Worm (Caenorhabditis elegans): ENCODE results near the gene clec-41.

Gene clec-41

ce11 chrV:13085917-13086552, 51.9 kb downstream of the clec-41 start (continued):
- TF ChIP-seq F23B12.7 (tag; optimal IDR thresholded peaks at IDR 0.05; ENCODE audit: insufficient read depth) (no peak), lin-26 (GFP tag; IDR thresholded peaks at IDR 0.05) (0 out of 2 replicates have a peak, but pooled peaks have one; percentile 59), unc-62 (GFP tag; optimal IDR thresholded peaks at IDR 0.05) (peak; percentile 54), lsl-1 (GFP tag; optimal IDR thresholded peaks at IDR 0.05) (no peak), mes-4 (tag; optimal IDR thresholded peaks at IDR 0.05) (no peak), K12H6.12 (tag; optimal IDR thresholded peaks at IDR 0.05) (peak; percentile 80), cebp-1 (GFP tag; IDR thresholded peaks at IDR 0.05) (no peak), cebp-1 (tag; optimal IDR thresholded peaks at IDR 0.05) (peak; percentile 61), let-607 (tag; optimal IDR thresholded peaks at IDR 0.05) (peak; percentile 55 to 72), C17E4.6 (GFP tag; IDR thresholded peaks at IDR 0.05) (no peak), atf-7 (tag; optimal IDR thresholded peaks at IDR 0.05) (no peak), B0019.2 (GFP tag; conservative IDR thresholded peaks at IDR 0.05) (no peak), tbp1 (GFP tag; optimal IDR thresholded peaks at IDR 0.05) (peak; percentile 36), madf-6 (GFP tag; IDR thresholded peaks at IDR 0.05) (no peak), zfh-2 (GFP tag; conservative IDR thresholded peaks at IDR 0.05) (peak; percentile 90), Y53G8AR.9 (GFP tag; conservative IDR thresholded peaks at IDR 0.05) (no peak), somi-1 (GFP tag; optimal IDR thresholded peaks at IDR 0.05) (peak; percentile 74), lag-1 (GFP tag; IDR thresholded peaks at IDR 0.05) (no peak), pbrm-1 (GFP tag; IDR thresholded peaks at IDR 0.05) (no peak), Y79H2A.3 (GFP tag; conservative IDR thresholded peaks at IDR 0.05) (no peak), rec-8 (tag; optimal IDR thresholded peaks at IDR 0.05) (no peak), repo-1 (tag; optimal IDR thresholded peaks at IDR 0.05) (no peak), tlf-1 (GFP tag; optimal IDR thresholded peaks at IDR 0.05) (peak; percentile 56), attf-5 (GFP tag; optimal IDR thresholded peaks at IDR 0.05) (peak; percentile 32), attf-3 (GFP tag; conservative IDR thresholded peaks at IDR 0.05) (no peak), hrde-1 (tag; optimal IDR thresholded peaks at IDR 0.05; ENCODE audit: borderline replicate concordance) (no peak), ztf-22 (GFP tag; optimal IDR thresholded peaks at IDR 0.05) (no peak), dox-1 (GFP tag; IDR thresholded peaks at IDR 0.05) (peak; percentile 62; the same call in 1 of the 2 replicates), lin-35 (GFP tag; optimal IDR thresholded peaks at IDR 0.05) (peak in 1 of 3 experiments; percentile 49), lir-1 (GFP tag; conservative IDR thresholded peaks at IDR 0.05) (peak; percentile 37; the same call in 1 of the 2 replicates), ceh-27 (GFP tag; optimal IDR thresholded peaks at IDR 0.05) (peak; percentile 32), Y67H2A.10 (GFP tag; conservative IDR thresholded peaks at IDR 0.05) (no peak), snpc-1.1 (tag; optimal IDR thresholded peaks at IDR 0.05; ENCODE audit: insufficient read depth) (no peak), nhr-27 (tag; optimal IDR thresholded peaks at IDR 0.05) (no peak), xnd-1 (tag; optimal IDR thresholded peaks at IDR 0.05) (no peak), nfya-2 (GFP tag; IDR thresholded peaks at IDR 0.05) (no peak)

- TF ChIP-seq lin-54 (GFP tag; optimal IDR thresholded peaks at IDR 0.05), result no peak
- no peak for TF ChIP-seq ztf-28 (GFP tag; IDR thresholded peaks at IDR 0.05)
- no peak for TF ChIP-seq ZK185.1 (tag; optimal IDR thresholded peaks at IDR 0.05; ENCODE audit: poor library complexity, severe bottlenecking)
- TF ChIP-seq ceh-91 (GFP tag; IDR thresholded peaks at IDR 0.05), result no peak
- 0 out of 2 replicates have a peak, but pooled peaks have one; percentile 16 for TF ChIP-seq lin-26 (GFP tag; IDR thresholded peaks at IDR 0.05)
- no peak for TF ChIP-seq madf-6 (GFP tag; IDR thresholded peaks at IDR 0.05)
- TF ChIP-seq rec-8 (tag; optimal IDR thresholded peaks at IDR 0.05), result no peak
- TF ChIP-seq let-607 (tag; optimal IDR thresholded peaks at IDR 0.05), result no peak
- TF ChIP-seq D2030.7 (GFP tag; IDR thresholded peaks at IDR 0.05), result no peak
- no peak for TF ChIP-seq ets-4 (GFP tag; optimal IDR thresholded peaks at IDR 0.05)
- no peak for TF ChIP-seq Y67H2A.10 (GFP tag; conservative IDR thresholded peaks at IDR 0.05)
- TF ChIP-seq snpc-3.4 (tag; optimal IDR thresholded peaks at IDR 0.05), result no peak
- no peak for TF ChIP-seq egl-44 (GFP tag; IDR thresholded peaks at IDR 0.05)
- TF ChIP-seq ceh-100 (GFP tag; IDR thresholded peaks at IDR 0.05), result no peak
- no peak for TF ChIP-seq K12H6.12 (tag; optimal IDR thresholded peaks at IDR 0.05)
- peak; percentile 78 for TF ChIP-seq nhr-80 (tag; optimal IDR thresholded peaks at IDR 0.05)
- no peak for TF ChIP-seq C06A6.2 (GFP tag; conservative IDR thresholded peaks at IDR 0.05)
Observed at ce11 chrV:13085227-13085640, 52.7 kb downstream of the clec-41 start.

Measured in whole organism, young adult.